Fruit fly (Drosophila melanogaster): ENCODE measurements around the gene CG8814.

- TF ChIP-seq cic (GFP tag; optimal IDR thresholded peaks at IDR 0.05) (peak; percentile 76), tj (GFP tag; optimal IDR thresholded peaks at IDR 0.05) (no peak), cnc (optimal IDR thresholded peaks at IDR 0.05) (no peak), bab1 (GFP tag; optimal IDR thresholded peaks at IDR 0.05) (peak; percentile 58), pad (GFP tag; optimal IDR thresholded peaks at IDR 0.05) (peak; percentile 47), CG14711 (tag; optimal IDR thresholded peaks at IDR 0.05) (peak; percentile 24), CG7045 (GFP tag; optimal IDR thresholded peaks at IDR 0.05) (no peak), Mnt (GFP tag; optimal IDR thresholded peaks at IDR 0.05) (peak; percentile 3), Hr96 (GFP tag; optimal IDR thresholded peaks at IDR 0.05) (no peak), CG1620 (GFP tag; optimal IDR thresholded peaks at IDR 0.05) (peak; percentile 11), CG33017 (tag; optimal IDR thresholded peaks at IDR 0.05) (no peak)
These were observed 11.0 kb downstream of the CG8814 start, which contains the start of the genes NTPase and lilli for dm6 chr2L:2885503-2886225.
